Fruit fly (Drosophila melanogaster): ENCODE results near the gene Adgf-C.

DNA sequence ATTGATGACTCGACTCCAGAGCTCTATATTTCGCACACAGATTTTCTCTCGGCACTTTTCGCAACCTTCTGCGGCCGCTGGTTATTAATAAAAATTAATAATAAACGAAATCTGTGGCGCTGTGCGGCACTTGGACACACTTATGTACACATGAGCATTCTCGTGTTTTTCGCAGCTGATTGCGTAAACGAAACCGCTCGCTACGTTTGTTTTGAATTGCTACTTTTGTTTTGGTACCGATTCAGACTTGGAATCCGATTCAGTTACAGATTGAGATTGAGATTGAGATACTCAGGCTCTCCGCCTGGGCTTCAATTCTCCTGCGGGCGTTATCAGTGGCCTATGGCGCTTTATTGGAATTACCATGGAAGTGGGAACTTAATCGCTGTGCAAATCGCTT lies 20.6 kb upstream of the Adgf-C start:
- no peak for TF ChIP-seq CG5204 (GFP tag; optimal IDR thresholded peaks at IDR 0.05)
- TF ChIP-seq CG7101 (tag; optimal IDR thresholded peaks at IDR 0.05), result no peak
- no peak for TF ChIP-seq cic (GFP tag; optimal IDR thresholded peaks at IDR 0.05)
- no peak for TF ChIP-seq Clk (GFP tag; optimal IDR thresholded peaks at IDR 0.05)
- TF ChIP-seq toe (GFP tag; optimal IDR thresholded peaks at IDR 0.05), result no peak
- no peak for TF ChIP-seq bab1 (GFP tag; optimal IDR thresholded peaks at IDR 0.05)
- TF ChIP-seq Hr96 (GFP tag; optimal IDR thresholded peaks at IDR 0.05), result no peak
- TF ChIP-seq ovo (GFP tag; optimal IDR thresholded peaks at IDR 0.05), result no peak
- TF ChIP-seq CG12768 (GFP tag; optimal IDR thresholded peaks at IDR 0.05), result no peak
- no peak for TF ChIP-seq kay (GFP tag; ENCODE audit: borderline replicate concordance)
- no peak for TF ChIP-seq CG11617 (GFP tag; optimal IDR thresholded peaks at IDR 0.05)
